Fruit fly (Drosophila melanogaster) whole organism, wandering third instar larva: ENCODE data around the gene Ndae1.
A peak's percentile ranks its signal among the peaks of the same experiment; 100 is the strongest.

Experiments used
- Abd-B ChIP-seq: fragments of >200 bp; optimal IDR thresholded peaks from 2 replicates; lab custom pipeline; 2017; ENCODE audit warnings: missing biosample characterization, missing genetic modification characterization
- CG32264 ChIP-seq: fragments of 200-800 bp; sonication (Bioruptor generic); optimal IDR thresholded peaks from 2 replicates; lab custom pipeline; 2016; ENCODE audit warnings: missing biosample characterization, missing genetic modification characterization
- CG9705 ChIP-seq: fragments of 200-800 bp; sonication (Bioruptor generic); optimal IDR thresholded peaks from 2 replicates; lab custom pipeline; 2018; ENCODE audit warnings: missing biosample characterization, mild to moderate bottlenecking, missing genetic modification characterization
- CrebA ChIP-seq: fragments of 200-800 bp; sonication (Bioruptor generic); optimal IDR thresholded peaks from 2 replicates; lab custom pipeline; 2016; ENCODE audit warnings: missing biosample characterization, mild to moderate bottlenecking, missing genetic modification characterization, borderline replicate concordance
- Dfd ChIP-seq: fragments of >200 bp; optimal IDR thresholded peaks from 2 replicates; lab custom pipeline; 2017; ENCODE audit warnings: missing biosample characterization, missing genetic modification characterization
- Dif ChIP-seq: fragments of 200-275, 200-300 bp; sonication (Bioruptor generic); optimal IDR thresholded peaks from 2 replicates; lab custom pipeline; 2018; ENCODE audit warnings: missing biosample characterization, missing genetic modification characterization; ENCODE audit not compliant: partially characterized antibody
- GATAd ChIP-seq: sonication (Bioruptor generic); optimal IDR thresholded peaks from 2 replicates; lab custom pipeline; 2016; ENCODE audit warnings: missing biosample characterization, missing genetic modification characterization
- HLH106 ChIP-seq: fragments of 200-800 bp; optimal IDR thresholded peaks from 3 replicates; lab custom pipeline; 2019; ENCODE audit warnings: missing biosample characterization, mild to moderate bottlenecking, missing genetic modification characterization, moderate library complexity
- Hnf4 ChIP-seq: fragments of 200-800 bp; sonication (Bioruptor generic); optimal IDR thresholded peaks from 2 replicates; lab custom pipeline; 2016; ENCODE audit warnings: missing biosample characterization, mild to moderate bottlenecking, missing genetic modification characterization
- Hr78 ChIP-seq: fragments of >200 bp; optimal IDR thresholded peaks from 2 replicates; lab custom pipeline; 2017; ENCODE audit warnings: missing biosample characterization, missing genetic modification characterization
- Hr83 ChIP-seq: fragments of 200-300 bp; sonication (Bioruptor generic); optimal IDR thresholded peaks from 2 replicates; lab custom pipeline; 2016; ENCODE audit warnings: missing biosample characterization, mild to moderate bottlenecking, missing genetic modification characterization, moderate library complexity; ENCODE audit not compliant: poor library complexity, severe bottlenecking
- Jra ChIP-seq: sonication (Bioruptor generic); optimal IDR thresholded peaks from 2 replicates; lab custom pipeline; 2016; ENCODE audit warnings: missing biosample characterization, missing genetic modification characterization
- Mio ChIP-seq: sonication (Bioruptor generic); optimal IDR thresholded peaks from 2 replicates; lab custom pipeline; 2016; ENCODE audit warnings: missing biosample characterization, missing genetic modification characterization
- Myc ChIP-seq: fragments of >200 bp; optimal IDR thresholded peaks from 2 replicates; lab custom pipeline; 2017
- N ChIP-seq: fragments of >200 bp; optimal IDR thresholded peaks from 2 replicates; lab custom pipeline; 2018; ENCODE audit warnings: missing biosample characterization, missing external identifiers, missing genetic modification characterization
- OdsH ChIP-seq: fragments of 200-800 bp; sonication (Bioruptor generic); optimal IDR thresholded peaks from 2 replicates; lab custom pipeline; 2016; ENCODE audit warnings: missing biosample characterization, mild to moderate bottlenecking, missing genetic modification characterization
- Rel ChIP-seq, 2 experiments: fragments of 200-800 bp; sonication (Bioruptor generic) in 1 of 2; optimal IDR thresholded peaks; 2 replicates in 1 of 2; 3 replicates in 1 of 2; lab custom pipeline; 2016 to 2019; ENCODE audit warnings: mild to moderate bottlenecking in 2 of 2, missing biosample characterization in 2 of 2, missing genetic modification characterization in 2 of 2, moderate library complexity in 1 of 2
- Sp1 ChIP-seq: fragments of 200-800 bp; sonication (Bioruptor generic); optimal IDR thresholded peaks from 3 replicates; lab custom pipeline; 2019; ENCODE audit warnings: missing biosample characterization, mild to moderate bottlenecking, missing genetic modification characterization, moderate library complexity
- Vsx2 ChIP-seq: fragments of 200-300, 225-300 bp; sonication (Bioruptor generic); optimal IDR thresholded peaks from 2 replicates; lab custom pipeline; 2018; ENCODE audit warnings: missing biosample characterization, missing genetic modification characterization; ENCODE audit not compliant: partially characterized antibody
- br ChIP-seq: fragments of 200-800 bp; sonication (Bioruptor generic); optimal IDR thresholded peaks from 2 replicates; lab custom pipeline; 2016; ENCODE audit warnings: missing biosample characterization, missing genetic modification characterization
- brk ChIP-seq: fragments of 200-800 bp; sonication (Bioruptor generic); optimal IDR thresholded peaks from 2 replicates; lab custom pipeline; 2016; ENCODE audit warnings: missing biosample characterization, mild to moderate bottlenecking, missing genetic modification characterization
- dl ChIP-seq, 2 experiments: fragments of 175-275, 200-275 bp in 1 of 2; fragments of 200-275 bp in 1 of 2; sonication (Bioruptor generic); optimal IDR thresholded peaks; lab custom pipeline; 2018; ENCODE audit warnings: mild to moderate bottlenecking in 2 of 2, missing biosample characterization in 2 of 2, missing genetic modification characterization in 2 of 2, moderate library complexity in 2 of 2; ENCODE audit not compliant: partially characterized antibody in 2 of 2, insufficient read depth in 1 of 2
- dmrt93B ChIP-seq: fragments of 200-800 bp; sonication (Bioruptor generic); optimal IDR thresholded peaks from 2 replicates; lab custom pipeline; 2018; ENCODE audit warnings: missing biosample characterization, mild to moderate bottlenecking, missing genetic modification characterization
- ey ChIP-seq: fragments of 200-800 bp; sonication (Bioruptor generic); optimal IDR thresholded peaks from 2 replicates; lab custom pipeline; 2016; ENCODE audit warnings: missing biosample characterization, missing genetic modification characterization
- foxo ChIP-seq, 2 experiments: fragments of 200-800 bp; sonication (Bioruptor generic); optimal IDR thresholded peaks; 2 replicates in 1 of 2; 3 replicates in 1 of 2; lab custom pipeline; 2016 to 2017; ENCODE audit warnings: missing biosample characterization in 2 of 2, missing genetic modification characterization in 2 of 2
- fru ChIP-seq: fragments of 200-800 bp; sonication (Bioruptor generic); optimal IDR thresholded peaks from 3 replicates; lab custom pipeline; 2016; ENCODE audit warnings: missing biosample characterization, mild to moderate bottlenecking, missing genetic modification characterization
- h ChIP-seq: fragments of 200-800 bp; sonication (Bioruptor generic); optimal IDR thresholded peaks from 3 replicates; lab custom pipeline; 2016; ENCODE audit warnings: missing biosample characterization, mild to moderate bottlenecking, missing genetic modification characterization
- jim ChIP-seq: fragments of 175-275, 200-325 bp; sonication (Bioruptor generic); optimal IDR thresholded peaks from 2 replicates; lab custom pipeline; 2016; ENCODE audit warnings: missing biosample characterization, mild to moderate bottlenecking, missing genetic modification characterization
- lola ChIP-seq: fragments of >200 bp; optimal IDR thresholded peaks from 2 replicates; lab custom pipeline; 2017; ENCODE audit warnings: missing biosample characterization, missing genetic modification characterization
- pan ChIP-seq: fragments of >200 bp; optimal IDR thresholded peaks from 2 replicates; lab custom pipeline; 2017
- psq ChIP-seq: fragments of 200-800 bp; sonication (Bioruptor generic); optimal IDR thresholded peaks from 3 replicates; lab custom pipeline; 2017; ENCODE audit warnings: missing biosample characterization, mild to moderate bottlenecking, missing genetic modification characterization, moderate library complexity
- rgr ChIP-seq: fragments of 200-800 bp; sonication (Bioruptor generic); optimal IDR thresholded peaks from 3 replicates; lab custom pipeline; 2016; ENCODE audit warnings: missing biosample characterization, mild to moderate bottlenecking, missing genetic modification characterization
- sage ChIP-seq: fragments of 200-800 bp; sonication (Bioruptor generic); optimal IDR thresholded peaks from 2 replicates; lab custom pipeline; 2016; ENCODE audit warnings: missing biosample characterization, mild to moderate bottlenecking, missing genetic modification characterization
- sv ChIP-seq: fragments of 200-800 bp; sonication (Bioruptor generic); optimal IDR thresholded peaks from 3 replicates; lab custom pipeline; 2016; ENCODE audit warnings: missing biosample characterization, missing genetic modification characterization
- tai ChIP-seq: sonication (Bioruptor generic); optimal IDR thresholded peaks from 2 replicates; lab custom pipeline; 2016; ENCODE audit warnings: missing biosample characterization, missing genetic modification characterization
- usp ChIP-seq: fragments of >200 bp; optimal IDR thresholded peaks from 2 replicates; lab custom pipeline; 2017; ENCODE audit warnings: missing biosample characterization, missing genetic modification characterization
- woc ChIP-seq: sonication (Bioruptor generic); optimal IDR thresholded peaks from 2 replicates; lab custom pipeline; 2016; ENCODE audit warnings: missing biosample characterization, mild to moderate bottlenecking, missing genetic modification characterization

The Ndae1 gene

dm6 chr2L:7194351-7195037 lies 54.6 kb downstream of the Ndae1 start, which contains the start of gene CG4497 (continued):
- peak; percentile 98 for TF ChIP-seq Vsx2 (GFP tag; lab: Kevin White, UChicago)
- TF ChIP-seq GATAd (GFP tag; lab: Kevin White, UChicago), result peak; percentile 48
- TF ChIP-seq Myc (lab: Kevin White, UChicago), result peak; percentile 72
- peak; percentile 92 for TF ChIP-seq Jra (GFP tag; lab: Kevin White, UChicago)
- TF ChIP-seq woc, result peak; percentile 85
- TF ChIP-seq Abd-B (GFP tag; lab: Kevin White, UChicago), result no peak
- TF ChIP-seq pan (lab: Kevin White, UChicago), result no peak
- peak; percentile 80 for TF ChIP-seq psq (GFP tag; lab: Kevin White, UChicago)
- no peak for TF ChIP-seq usp (GFP tag; lab: Kevin White, UChicago)
- peak; percentile 47 to 93 for TF ChIP-seq foxo (GFP tag; optimal IDR thresholded peaks at IDR 0.05; lab: Kevin White, UChicago)
- peak; percentile 90 for TF ChIP-seq br (GFP tag; lab: Kevin White, UChicago)
- peak; percentile 90 for TF ChIP-seq HLH106 (tag; lab: Kevin White, UChicago)
- TF ChIP-seq Mio, result peak; percentile 33
- TF ChIP-seq N (GFP tag; lab: Kevin White, UChicago), result peak; percentile 56

DNA sequence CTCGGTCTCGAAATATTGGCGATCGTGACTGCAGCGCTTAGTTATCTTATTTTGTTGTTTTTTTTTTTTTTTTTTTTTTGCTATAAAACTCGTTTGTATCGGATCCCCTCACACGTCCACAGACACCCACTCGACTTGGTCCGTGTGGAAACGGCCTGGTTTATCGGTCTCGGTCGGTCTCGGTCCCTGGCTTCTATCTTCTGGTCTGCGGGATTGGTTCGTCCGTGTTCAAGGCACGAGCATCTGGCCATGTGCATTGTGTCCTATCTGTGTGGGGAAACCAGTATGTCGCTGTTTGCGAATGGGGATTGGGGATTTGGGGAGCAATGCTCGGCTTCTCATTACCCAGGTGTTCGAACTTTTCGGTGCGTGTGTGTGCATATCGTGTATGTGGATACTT lies 59.5 kb downstream of the Ndae1 start, which contains the start of gene CG4496:
TSS of gene CG4496 (minus strand) at position 337 of the 400 bp plus-strand sequence.
- TF ChIP-seq Jra (GFP tag; lab: Kevin White, UChicago) (no peak), N (GFP tag; lab: Kevin White, UChicago) (no peak), Rel (GFP tag; optimal IDR thresholded peaks at IDR 0.05; lab: Kevin White, UChicago) (no peak), Rel (tag; optimal IDR thresholded peaks at IDR 0.05; lab: Kevin White, UChicago) (no peak), sage (no peak), ey (GFP tag; lab: Kevin White, UChicago) (no peak), GATAd (GFP tag; lab: Kevin White, UChicago) (no peak), dl (GFP tag; optimal IDR thresholded peaks at IDR 0.05; lab: Kevin White, UChicago; ENCODE audit: insufficient read depth in 1 of 2, partially characterized antibody in 2 of 2) (no peak), Abd-B (GFP tag; lab: Kevin White, UChicago) (no peak), Dfd (GFP tag; lab: Kevin White, UChicago) (no peak), psq (GFP tag; lab: Kevin White, UChicago) (peak; percentile 0), br (GFP tag; lab: Kevin White, UChicago) (peak; percentile 6), rgr (GFP tag; lab: Kevin White, UChicago) (peak; percentile 17), Hr83 (GFP tag; lab: Kevin White, UChicago) (no peak), Vsx2 (GFP tag; lab: Kevin White, UChicago) (no peak), h (GFP tag; lab: Kevin White, UChicago) (peak; percentile 29), dmrt93B (no peak), Hr78 (GFP tag; lab: Kevin White, UChicago) (no peak), Sp1 (GFP tag; lab: Kevin White, UChicago) (peak; percentile 4), jim (GFP tag; lab: Kevin White, UChicago) (no peak), woc (no peak), usp (GFP tag; lab: Kevin White, UChicago) (no peak)

- peak; percentile 46 for TF ChIP-seq Hr83 (GFP tag; lab: Kevin White, UChicago)
- TF ChIP-seq Abd-B (GFP tag; lab: Kevin White, UChicago), result no peak
- TF ChIP-seq CG32264 (GFP tag; lab: Kevin White, UChicago), result peak; percentile 98
- TF ChIP-seq CG9705 (GFP tag; lab: Kevin White, UChicago), result peak; percentile 99
- TF ChIP-seq Myc (lab: Kevin White, UChicago), result no peak
- TF ChIP-seq Vsx2 (GFP tag; lab: Kevin White, UChicago), result no peak
- peak; percentile 98 for TF ChIP-seq Hnf4 (GFP tag; lab: Kevin White, UChicago)
- TF ChIP-seq OdsH (GFP tag; lab: Kevin White, UChicago), result peak; percentile 99
- TF ChIP-seq Jra (GFP tag; lab: Kevin White, UChicago), result peak; percentile 98
- peak; percentile 95 for TF ChIP-seq brk (GFP tag; lab: Kevin White, UChicago)
- TF ChIP-seq dl (GFP tag; optimal IDR thresholded peaks at IDR 0.05; lab: Kevin White, UChicago; ENCODE audit: insufficient read depth in 1 of 2, partially characterized antibody in 2 of 2), result peak in 1 of 2 experiments; percentile 69
- TF ChIP-seq h (GFP tag; lab: Kevin White, UChicago), result peak; percentile 99
- TF ChIP-seq sage, result peak; percentile 97
- peak; percentile 100 for TF ChIP-seq HLH106 (tag; lab: Kevin White, UChicago)
- TF ChIP-seq pan (lab: Kevin White, UChicago), result no peak
- peak; percentile 97 for TF ChIP-seq Dfd (GFP tag; lab: Kevin White, UChicago)
- peak; percentile 96 for TF ChIP-seq sv (GFP tag; lab: Kevin White, UChicago)
- TF ChIP-seq rgr (GFP tag; lab: Kevin White, UChicago), result peak; percentile 99
- TF ChIP-seq jim (GFP tag; lab: Kevin White, UChicago), result peak; percentile 85
- peak; percentile 98 for TF ChIP-seq psq (GFP tag; lab: Kevin White, UChicago)
- TF ChIP-seq fru (GFP tag; lab: Kevin White, UChicago), result peak; percentile 98
- TF ChIP-seq lola, result no peak
- TF ChIP-seq N (GFP tag; lab: Kevin White, UChicago), result no peak
- TF ChIP-seq CrebA, result peak; percentile 85
- peak; percentile 70 for TF ChIP-seq Dif (GFP tag; lab: Kevin White, UChicago)
- TF ChIP-seq woc, result peak; percentile 97
- TF ChIP-seq Sp1 (GFP tag; lab: Kevin White, UChicago), result peak; percentile 100
- TF ChIP-seq tai (GFP tag; lab: Kevin White, UChicago), result peak; percentile 97
- TF ChIP-seq dmrt93B, result peak; percentile 100
- peak; percentile 99 for TF ChIP-seq br (GFP tag; lab: Kevin White, UChicago)
- TF ChIP-seq GATAd (GFP tag; lab: Kevin White, UChicago), result peak; percentile 96
- no peak for TF ChIP-seq Hr78 (GFP tag; lab: Kevin White, UChicago)
- TF ChIP-seq Rel (GFP tag; optimal IDR thresholded peaks at IDR 0.05; lab: Kevin White, UChicago), result peak; percentile 74
- peak; percentile 90 for TF ChIP-seq Rel (tag; optimal IDR thresholded peaks at IDR 0.05; lab: Kevin White, UChicago)
- TF ChIP-seq foxo (GFP tag; optimal IDR thresholded peaks at IDR 0.05; lab: Kevin White, UChicago), result peak; percentile 88 to 98
- peak; percentile 99 for TF ChIP-seq ey (GFP tag; lab: Kevin White, UChicago)
Observed at dm6 chr2L:7188530-7188996, 60.6 kb downstream of the Ndae1 start.
